Worm (Caenorhabditis elegans) whole organism, mixed stage, embryonic: ENCODE data around the gene ifa-3.

Experiments
- ceh-39 ChIP-seq: fragments of 150-350 bp; optimal IDR thresholded peaks from 2 replicates; lab custom pipeline; 2014; ENCODE audit warnings: missing biosample characterization, missing genetic modification characterization
- ceh-83 ChIP-seq: fragments of 200-800 bp; sonication (Bioruptor generic); optimal IDR thresholded peaks from 2 replicates; lab custom pipeline; 2018; ENCODE audit warnings: mild to moderate bottlenecking, missing genetic modification characterization, missing compliant biosample characterization
- drap-1 ChIP-seq: fragments of 200-800 bp; sonication (Bioruptor generic); optimal IDR thresholded peaks from 3 replicates; lab custom pipeline; 2018; ENCODE audit warnings: mild to moderate bottlenecking, missing genetic modification characterization, missing compliant biosample characterization
- elt-1 ChIP-seq: sonication (generic microtip); optimal IDR thresholded peaks from 2 replicates; lab custom pipeline; 2017; ENCODE audit warnings: missing genetic modification characterization, mild to moderate bottlenecking, missing compliant biosample characterization, antibody characterized with exemption, moderate library complexity, borderline replicate concordance; ENCODE audit not compliant: insufficient read depth
- elt-3 ChIP-seq: fragments of 150-350 bp; optimal IDR thresholded peaks from 2 replicates; lab custom pipeline; 2014; ENCODE audit warnings: missing biosample characterization, missing genetic modification characterization
- lin-13 ChIP-seq: fragments of 150-350 bp; optimal IDR thresholded peaks from 2 replicates; lab custom pipeline; 2014; ENCODE audit warnings: missing biosample characterization, missing genetic modification characterization
- lsy-2 ChIP-seq: fragments of 150-350 bp; optimal IDR thresholded peaks from 2 replicates; lab custom pipeline; 2014; ENCODE audit warnings: missing biosample characterization, missing genetic modification characterization
- nhr-237 ChIP-seq: fragments of 150-350 bp; optimal IDR thresholded peaks from 2 replicates; lab custom pipeline; 2014; ENCODE audit warnings: missing biosample characterization, missing genetic modification characterization
- nhr-76 ChIP-seq: sonication (generic microtip); optimal IDR thresholded peaks from 2 replicates; lab custom pipeline; 2017; ENCODE audit warnings: missing biosample characterization, missing genetic modification characterization
- snpc-4 ChIP-seq: fragments of 150-350 bp; optimal IDR thresholded peaks from 2 replicates; lab custom pipeline; 2014; ENCODE audit warnings: missing biosample characterization, missing genetic modification characterization
- unc-120 ChIP-seq: sonication (generic microtip); optimal IDR thresholded peaks from 2 replicates; lab custom pipeline; 2017; ENCODE audit warnings: missing genetic modification characterization, missing compliant biosample characterization; ENCODE audit not compliant: poor library complexity, severe bottlenecking
- unc-39 ChIP-seq: fragments of 150-350 bp; optimal IDR thresholded peaks from 2 replicates; lab custom pipeline; 2014; ENCODE audit warnings: missing biosample characterization, missing genetic modification characterization
- ztf-11 ChIP-seq: fragments of 150-350 bp; optimal IDR thresholded peaks from 2 replicates; lab custom pipeline; 2014; ENCODE audit warnings: missing biosample characterization, missing genetic modification characterization

DNA sequence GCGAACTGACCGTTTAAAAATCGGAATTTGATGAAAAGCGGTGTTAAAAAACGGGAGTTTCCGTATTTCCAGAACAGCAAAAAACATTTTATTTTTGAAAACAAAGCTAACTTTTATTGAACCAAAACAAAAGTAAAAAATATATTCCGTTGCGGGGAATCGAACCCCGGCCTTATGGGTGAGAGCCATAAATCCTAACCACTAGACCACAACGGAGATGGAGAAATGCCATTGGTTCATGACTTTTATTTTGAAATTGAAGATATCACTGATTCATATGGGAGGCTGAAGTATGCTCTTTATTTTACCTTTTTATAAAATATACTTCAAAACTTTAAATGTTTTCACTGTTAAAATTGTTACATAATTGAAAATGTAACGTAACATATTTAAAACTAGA is 15.3 kb upstream of the ifa-3 start:
- TF ChIP-seq snpc-4, result no peak
- no peak for TF ChIP-seq elt-1 (tag; lab: Kevin White, UChicago)
- no peak for TF ChIP-seq drap-1 (GFP tag; lab: Kevin White, UChicago)
- TF ChIP-seq elt-3 (tag; lab: Kevin White, UChicago), result no peak
- no peak for TF ChIP-seq nhr-237 (tag; lab: Kevin White, UChicago)
- no peak for TF ChIP-seq ceh-83 (GFP tag; lab: Kevin White, UChicago)
- TF ChIP-seq ceh-39 (tag; lab: Kevin White, UChicago), result no peak
- no peak for TF ChIP-seq unc-120 (tag; lab: Kevin White, UChicago)
- TF ChIP-seq lin-13 (tag; lab: Kevin White, UChicago), result no peak
- no peak for TF ChIP-seq ztf-11 (tag; lab: Kevin White, UChicago)
- no peak for TF ChIP-seq lsy-2
- no peak for TF ChIP-seq unc-39 (tag; lab: Kevin White, UChicago)
- TF ChIP-seq nhr-76 (tag; lab: Kevin White, UChicago), result no peak
